Fruit fly (Drosophila melanogaster) whole organism, adult: ENCODE data around the gene CG42727.

ENCODE experiments used
- CG12768 ChIP-seq: fragments of 200-800 bp; sonication (Bioruptor generic); optimal IDR thresholded peaks from 2 replicates; lab custom pipeline; 2017; ENCODE audit warnings: missing biosample characterization, missing genetic modification characterization, mild to moderate bottlenecking, moderate library complexity, missing genetic modification reagents
- CG14711 ChIP-seq: fragments of 200-800 bp; sonication (Bioruptor generic); optimal IDR thresholded peaks from 2 replicates; lab custom pipeline; 2018; ENCODE audit warnings: missing biosample characterization, mild to moderate bottlenecking, missing genetic modification characterization, moderate library complexity
- CG5204 ChIP-seq: fragments of 200-800 bp; sonication (Bioruptor generic); optimal IDR thresholded peaks from 2 replicates; lab custom pipeline; 2016; ENCODE audit warnings: missing biosample characterization, missing genetic modification characterization
- CG7045 ChIP-seq: fragments of 200-800 bp; sonication (Bioruptor generic); optimal IDR thresholded peaks from 2 replicates; lab custom pipeline; 2017; ENCODE audit warnings: missing biosample characterization, mild to moderate bottlenecking, missing genetic modification characterization
- Crg-1 ChIP-seq: fragments of 200-800 bp; sonication (Bioruptor generic); optimal IDR thresholded peaks from 2 replicates; lab custom pipeline; 2016; ENCODE audit warnings: missing biosample characterization, missing genetic modification characterization
- bab1 ChIP-seq: fragments of 200-800 bp; sonication (Bioruptor generic); optimal IDR thresholded peaks from 3 replicates; lab custom pipeline; 2019; ENCODE audit warnings: missing biosample characterization, mild to moderate bottlenecking, missing genetic modification characterization, moderate library complexity
- kay ChIP-seq: fragments of 200-800 bp; sonication (Bioruptor generic); peaks from one replicate; lab custom pipeline; 2016; ENCODE audit warnings: missing biosample characterization, missing genetic modification characterization, borderline replicate concordance
- tj ChIP-seq: fragments of 200-800 bp; sonication (Bioruptor generic); optimal IDR thresholded peaks from 3 replicates; lab custom pipeline; 2017; ENCODE audit warnings: missing biosample characterization, mild to moderate bottlenecking, missing genetic modification characterization, moderate library complexity

dm6 chr3R:15366839-15367238 is 19.0 kb downstream of the CG42727 start:
- TF ChIP-seq kay (no peak), CG7045 (peak; percentile 67), CG5204 (GFP tag; lab: Kevin White, UChicago) (no peak), tj (GFP tag; lab: Kevin White, UChicago) (no peak), bab1 (GFP tag; lab: Kevin White, UChicago) (no peak), CG14711 (peak; percentile 70), CG12768 (peak; percentile 7), Crg-1 (GFP tag; lab: Kevin White, UChicago) (no peak)
